Worm (Caenorhabditis elegans): ENCODE data around the gene acr-3.
A peak's percentile ranks its signal among the peaks of the same experiment; 100 is the strongest.

The acr-3 gene

ce11 chrX:6740983-6741365 lies 31.6 kb downstream of the acr-3 start (continued):
- TF ChIP-seq dsc-1 (tag; optimal IDR thresholded peaks at IDR 0.05) (no peak), fkh-8 (tag; optimal IDR thresholded peaks at IDR 0.05) (no peak), ceh-8 (GFP tag; optimal IDR thresholded peaks at IDR 0.05) (no peak), lin-35 (GFP tag; optimal IDR thresholded peaks at IDR 0.05) (peak in 1 of 2 experiments; percentile 73), nhr-76 (tag; optimal IDR thresholded peaks at IDR 0.05) (no peak), hpl-2 (GFP tag; optimal IDR thresholded peaks at IDR 0.05) (no peak), isw-1 (GFP tag; IDR thresholded peaks at IDR 0.05) (no peak)

DNA sequence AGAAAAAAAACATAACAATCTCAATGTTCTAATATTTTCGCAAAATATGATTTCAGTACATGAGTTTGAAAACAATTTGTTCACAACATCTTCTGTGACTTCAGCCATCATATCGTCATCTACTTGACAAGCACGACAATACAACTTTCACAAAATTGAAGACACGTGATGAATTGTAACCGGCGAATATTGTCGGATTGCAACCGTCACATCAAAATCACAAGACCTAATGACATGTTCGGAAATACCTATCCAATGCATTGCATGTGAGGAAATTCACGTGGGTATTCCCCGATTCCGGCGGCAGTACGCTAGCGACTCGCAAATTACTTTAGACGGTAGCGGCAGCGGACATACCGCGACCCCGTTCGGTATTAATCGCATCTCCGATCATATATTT lies 32.2 kb downstream of the acr-3 start:
- TF ChIP-seq egl-27 (tag; optimal IDR thresholded peaks at IDR 0.05) (peak in 1 of 2 experiments; percentile 26), ceh-63 (GFP tag; optimal IDR thresholded peaks at IDR 0.05) (no peak), snpc-4 (tag; optimal IDR thresholded peaks at IDR 0.05) (no peak), lsy-2 (tag; optimal IDR thresholded peaks at IDR 0.05) (peak; percentile 48 to 58), sox-4 (tag; optimal IDR thresholded peaks at IDR 0.05) (no peak), unc-130 (tag; optimal IDR thresholded peaks at IDR 0.05) (peak; percentile 78), ces-1 (GFP tag; optimal IDR thresholded peaks at IDR 0.05) (no peak), xbp-1 (tag; optimal IDR thresholded peaks at IDR 0.05) (no peak), pqm-1 (tag; optimal IDR thresholded peaks at IDR 0.05) (no peak), fos-1 (tag; optimal IDR thresholded peaks at IDR 0.05) (no peak), nhr-71 (tag; optimal IDR thresholded peaks at IDR 0.05) (peak; percentile 49), lin-35 (GFP tag; optimal IDR thresholded peaks at IDR 0.05) (peak; percentile 28 to 69), zag-1 (tag; optimal IDR thresholded peaks at IDR 0.05) (no peak), ceh-8 (GFP tag; optimal IDR thresholded peaks at IDR 0.05) (no peak), rnt-1 (tag; optimal IDR thresholded peaks at IDR 0.05) (peak; percentile 64), egl-13 (tag; optimal IDR thresholded peaks at IDR 0.05) (no peak), nhr-237 (tag; optimal IDR thresholded peaks at IDR 0.05) (no peak), sptf-1 (tag; optimal IDR thresholded peaks at IDR 0.05) (no peak), ceh-90 (tag; optimal IDR thresholded peaks at IDR 0.05) (no peak), skn-1 (tag; optimal IDR thresholded peaks at IDR 0.05) (peak; percentile 4), nhr-76 (tag; optimal IDR thresholded peaks at IDR 0.05) (no peak), unc-30 (tag; optimal IDR thresholded peaks at IDR 0.05) (no peak), ets-5 (GFP tag; IDR thresholded peaks at IDR 0.05) (no peak), efl-3 (GFP tag; optimal IDR thresholded peaks at IDR 0.05) (no peak), mab-9 (GFP tag; IDR thresholded peaks at IDR 0.05) (peak; percentile 57), ama-1 (optimal IDR thresholded peaks at IDR 0.05) (no peak), C04F5.9 (tag; optimal IDR thresholded peaks at IDR 0.05) (no peak), nhr-77 (tag; optimal IDR thresholded peaks at IDR 0.05) (no peak), nhr-85 (tag) (peak; percentile 98), lin-14 (GFP tag; optimal IDR thresholded peaks at IDR 0.05) (peak; percentile 42), lin-13 (GFP tag; optimal IDR thresholded peaks at IDR 0.05) (peak; percentile 34), nhr-47 (tag; optimal IDR thresholded peaks at IDR 0.05) (no peak), elt-3 (tag; optimal IDR thresholded peaks at IDR 0.05) (peak in 2 of 6 experiments; percentile 88 to 90), elt-2 (tag; optimal IDR thresholded peaks at IDR 0.05) (peak; percentile 25), ztf-4 (tag; optimal IDR thresholded peaks at IDR 0.05) (peak; percentile 79), nhr-11 (tag; optimal IDR thresholded peaks at IDR 0.05) (no peak), mdl-1 (tag; optimal IDR thresholded peaks at IDR 0.05) (no peak), hlh-4 (tag; optimal IDR thresholded peaks at IDR 0.05) (no peak), ztf-11 (tag; optimal IDR thresholded peaks at IDR 0.05) (no peak), aha-1 (tag; optimal IDR thresholded peaks at IDR 0.05) (peak; percentile 40), nhr-90 (tag; optimal IDR thresholded peaks at IDR 0.05; ENCODE audit: poor library complexity) (peak; percentile 78), hlh-17 (GFP tag; optimal IDR thresholded peaks at IDR 0.05; ENCODE audit: borderline replicate concordance) (no peak), vab-15 (tag; optimal IDR thresholded peaks at IDR 0.05) (no peak), nhr-84 (tag; optimal IDR thresholded peaks at IDR 0.05) (no peak), lin-15B (tag; optimal IDR thresholded peaks at IDR 0.05) (no peak), sup-37 (GFP tag; optimal IDR thresholded peaks at IDR 0.05) (no peak), unc-86 (tag; optimal IDR thresholded peaks at IDR 0.05) (no peak), nhr-12 (tag; optimal IDR thresholded peaks at IDR 0.05) (no peak)

Data from whole organism, L1 larva.